Fruit fly (Drosophila melanogaster) whole organism, embryonic: Measurements from ENCODE around the gene beta4GalT7.

Source experiments
- ATbp ChIP-seq: fragments of 200-800 bp; sonication (Bioruptor generic); optimal IDR thresholded peaks from 2 replicates; lab custom pipeline; 2017; ENCODE audit warnings: missing biosample characterization, mild to moderate bottlenecking, missing genetic modification characterization, missing genetic modification reagents
- Bgb ChIP-seq: fragments of 200-800 bp; sonication (Bioruptor generic); IDR thresholded peaks from 2 replicates; pipeline ENCODE4 v1.3.6; 2022; ENCODE audit warnings: missing biosample characterization, missing genetic modification characterization; ENCODE audit not compliant: partially characterized antibody
- C15 ChIP-seq: fragments of 200-800 bp; sonication (Bioruptor generic); IDR thresholded peaks from 3 replicates; pipeline ENCODE4 v1.3.6; 2022; ENCODE audit warnings: missing biosample characterization, missing genetic modification characterization
- CG12219 ChIP-seq: fragments of 200-800 bp; sonication (Bioruptor generic); optimal IDR thresholded peaks from 3 replicates; lab custom pipeline; 2018; ENCODE audit warnings: missing biosample characterization, mild to moderate bottlenecking, missing genetic modification characterization
- CG13123 ChIP-seq: fragments of 200-800 bp; sonication (Bioruptor generic); optimal IDR thresholded peaks from 2 replicates; lab custom pipeline; 2016; ENCODE audit warnings: missing biosample characterization, missing genetic modification characterization
- CG13287 ChIP-seq: fragments of 200-800 bp; sonication (Bioruptor generic); IDR thresholded peaks from 2 replicates; pipeline ENCODE4 v1.3.6; 2022; ENCODE audit warnings: missing biosample characterization, missing genetic modification characterization; ENCODE audit not compliant: partially characterized antibody
- CG14710 ChIP-seq: fragments of 200-800 bp; sonication (Bioruptor generic); optimal IDR thresholded peaks from 3 replicates; lab custom pipeline; 2019; ENCODE audit warnings: missing biosample characterization, mild to moderate bottlenecking, missing genetic modification characterization, moderate library complexity
- CG17186 ChIP-seq: fragments of 200-800 bp; sonication (Bioruptor generic); optimal IDR thresholded peaks from 3 replicates; lab custom pipeline; 2017; ENCODE audit warnings: missing biosample characterization, missing genetic modification reagents, missing genetic modification characterization
- CG17829 ChIP-seq: fragments of 200-800 bp; optimal IDR thresholded peaks from 2 replicates; lab custom pipeline; 2019; ENCODE audit warnings: missing biosample characterization, mild to moderate bottlenecking, missing genetic modification characterization, moderate library complexity
- CG18476 ChIP-seq: fragments of 200-800 bp; sonication (Bioruptor generic); optimal IDR thresholded peaks from 2 replicates; lab custom pipeline; 2016; ENCODE audit warnings: missing biosample characterization, mild to moderate bottlenecking, missing genetic modification characterization
- CG2199 ChIP-seq: fragments of 200-800 bp; sonication (Bioruptor generic); IDR thresholded peaks from 3 replicates; pipeline ENCODE4 v1.3.6; 2022; ENCODE audit warnings: missing biosample characterization, missing genetic modification characterization
- CG4360 ChIP-seq: fragments of 200-800 bp; sonication (Bioruptor generic); IDR thresholded peaks from 2 replicates; pipeline ENCODE4 v1.3.6; 2022; ENCODE audit warnings: missing biosample characterization, missing genetic modification characterization
- CG4617 ChIP-seq: fragments of 200-800 bp; sonication (Bioruptor generic); optimal IDR thresholded peaks from 3 replicates; lab custom pipeline; 2016; ENCODE audit warnings: missing biosample characterization, missing genetic modification characterization, borderline replicate concordance
- CG6765 ChIP-seq: fragments of 200-800 bp; sonication (Bioruptor generic); optimal IDR thresholded peaks from 3 replicates; lab custom pipeline; 2017; ENCODE audit warnings: missing biosample characterization, mild to moderate bottlenecking, missing genetic modification characterization
- CG9797 ChIP-seq: fragments of 200-800 bp; sonication (Bioruptor generic); optimal IDR thresholded peaks from 3 replicates; lab custom pipeline; 2018; ENCODE audit warnings: missing biosample characterization, mild to moderate bottlenecking, missing genetic modification characterization
- CHES-1-like ChIP-seq: fragments of 200-800 bp; sonication (Bioruptor generic); optimal IDR thresholded peaks from 2 replicates; lab custom pipeline; 2016; ENCODE audit warnings: missing biosample characterization, missing genetic modification characterization
- CTCF ChIP-seq: fragments of 200-800 bp; sonication (Bioruptor generic); optimal IDR thresholded peaks from 2 replicates; lab custom pipeline; 2017; ENCODE audit warnings: missing biosample characterization, mild to moderate bottlenecking, missing genetic modification characterization, moderate library complexity
- Dbx ChIP-seq: fragments of 200-800 bp; sonication (Bioruptor generic); IDR thresholded peaks from 3 replicates; pipeline ENCODE4 v1.3.6; 2022; ENCODE audit warnings: missing biosample characterization, missing genetic modification characterization
- Dfd ChIP-seq, 2 experiments: fragments of >200 bp; optimal IDR thresholded peaks; 2 replicates each; lab custom pipeline; 2017; ENCODE audit warnings: missing biosample characterization in 2 of 2, missing genetic modification characterization in 2 of 2
- Dp ChIP-seq: fragments of 200-800 bp; sonication (Bioruptor generic); optimal IDR thresholded peaks from 2 replicates; lab custom pipeline; 2018; ENCODE audit warnings: missing biosample characterization, mild to moderate bottlenecking, missing genetic modification characterization, moderate library complexity
- ERR ChIP-seq: fragments of 200-800 bp; sonication (Bioruptor generic); optimal IDR thresholded peaks from 2 replicates; lab custom pipeline; 2016; ENCODE audit warnings: missing biosample characterization, missing genetic modification characterization
- Elba2 ChIP-seq: fragments of 200-800 bp; sonication (Bioruptor generic); optimal IDR thresholded peaks from 3 replicates; lab custom pipeline; 2016; ENCODE audit warnings: missing biosample characterization, missing genetic modification characterization
- Fer1 ChIP-seq: fragments of 200-800 bp; sonication (Bioruptor generic); optimal IDR thresholded peaks from 2 replicates; lab custom pipeline; 2017; ENCODE audit warnings: missing biosample characterization, mild to moderate bottlenecking, missing genetic modification characterization
- HLH54F ChIP-seq: fragments of 200-800 bp; sonication (Bioruptor generic); optimal IDR thresholded peaks from 3 replicates; lab custom pipeline; 2016; ENCODE audit warnings: missing biosample characterization, missing genetic modification characterization
- HmgZ ChIP-seq: fragments of 200-800 bp; sonication (Bioruptor generic); optimal IDR thresholded peaks from 2 replicates; lab custom pipeline; 2018; ENCODE audit warnings: missing biosample characterization, mild to moderate bottlenecking, missing genetic modification characterization
- Jarid2 ChIP-seq: fragments of 200-800 bp; sonication (Bioruptor generic); optimal IDR thresholded peaks from 3 replicates; lab custom pipeline; 2017; ENCODE audit warnings: mild to moderate bottlenecking, missing biosample characterization, missing genetic modification reagents, missing genetic modification characterization
- MBD-R2 ChIP-seq: fragments of 200-800 bp; sonication (Bioruptor generic); IDR thresholded peaks from 2 replicates; pipeline ENCODE4 v1.3.6; 2022; ENCODE audit warnings: missing biosample characterization, missing genetic modification characterization
- Max ChIP-seq: fragments of 200-800 bp; sonication (Bioruptor generic); optimal IDR thresholded peaks from 2 replicates; lab custom pipeline; 2016; ENCODE audit warnings: missing biosample characterization, mild to moderate bottlenecking, missing genetic modification characterization
- Nf-YB ChIP-seq: fragments of 200-800 bp; sonication (Bioruptor generic); optimal IDR thresholded peaks from 3 replicates; lab custom pipeline; 2019; ENCODE audit warnings: missing biosample characterization, mild to moderate bottlenecking, missing genetic modification characterization, moderate library complexity
- Sry-β ChIP-seq: fragments of 200-800 bp; sonication (Bioruptor generic); optimal IDR thresholded peaks from 2 replicates; lab custom pipeline; 2018; ENCODE audit warnings: missing biosample characterization, mild to moderate bottlenecking, missing genetic modification characterization, moderate library complexity
- Sry-δ ChIP-seq: fragments of 200-800 bp; sonication (Bioruptor generic); optimal IDR thresholded peaks from 2 replicates; lab custom pipeline; 2016; ENCODE audit warnings: missing biosample characterization, missing genetic modification characterization
- Stat92E ChIP-seq, 3 experiments: fragments of >200 bp in 2 of 3; fragments of 200-800 bp in 1 of 3; sonication (Bioruptor generic) in 1 of 3; optimal IDR thresholded peaks; 2 replicates each; lab custom pipeline; 2017 to 2019; ENCODE audit warnings: missing biosample characterization in 3 of 3, missing genetic modification characterization in 3 of 3, mild to moderate bottlenecking in 1 of 3, moderate library complexity in 1 of 3
- Vsx1 ChIP-seq: fragments of 200-800 bp; sonication (Bioruptor generic); optimal IDR thresholded peaks from 2 replicates; lab custom pipeline; 2017; ENCODE audit warnings: missing biosample characterization, mild to moderate bottlenecking, missing genetic modification characterization, missing genetic modification reagents
- amos ChIP-seq: fragments of 200-800 bp; sonication (Bioruptor generic); IDR thresholded peaks from 2 replicates; pipeline ENCODE4 v1.3.6; 2022; ENCODE audit warnings: missing biosample characterization, missing genetic modification characterization; ENCODE audit not compliant: partially characterized antibody
- bbx ChIP-seq: fragments of 200-800 bp; sonication (Bioruptor generic); IDR thresholded peaks from 2 replicates; pipeline ENCODE4 v1.3.6; 2022; ENCODE audit warnings: missing biosample characterization, missing genetic modification characterization; ENCODE audit not compliant: partially characterized antibody
- dysf ChIP-seq: fragments of 200-800 bp; sonication (Bioruptor generic); IDR thresholded peaks from 3 replicates; pipeline ENCODE4 v1.3.6; 2022; ENCODE audit warnings: missing biosample characterization, missing genetic modification characterization
- ewg ChIP-seq: fragments of 200-800 bp; sonication (Bioruptor generic); optimal IDR thresholded peaks from 3 replicates; lab custom pipeline; 2017; ENCODE audit warnings: mild to moderate bottlenecking, missing biosample characterization, missing genetic modification reagents, missing genetic modification characterization
- fd64A ChIP-seq: fragments of 200-800 bp; sonication (Bioruptor generic); optimal IDR thresholded peaks from 3 replicates; lab custom pipeline; 2018; ENCODE audit warnings: missing biosample characterization, mild to moderate bottlenecking, missing genetic modification characterization
- gfzf ChIP-seq: fragments of 200-800 bp; sonication (Bioruptor generic); optimal IDR thresholded peaks from 2 replicates; lab custom pipeline; 2016; ENCODE audit warnings: missing biosample characterization, mild to moderate bottlenecking, missing genetic modification characterization, moderate library complexity
- hkb ChIP-seq, 2 experiments: fragments of 200-800 bp in 1 of 2; fragments of >200 bp in 1 of 2; sonication (Bioruptor generic) in 1 of 2; IDR thresholded peaks in 1 of 2; optimal IDR thresholded peaks in 1 of 2; 2 replicates each; pipeline versions ENCODE4 v1.3.6 to Lab custom; 2017 to 2022; ENCODE audit warnings: missing biosample characterization in 1 of 2, missing genetic modification characterization in 1 of 2
- ind ChIP-seq: fragments of 200-800 bp; sonication (Bioruptor generic); optimal IDR thresholded peaks from 3 replicates; lab custom pipeline; 2016; ENCODE audit warnings: missing biosample characterization, missing genetic modification characterization
- phol ChIP-seq: fragments of 200-800 bp; sonication (Bioruptor generic); optimal IDR thresholded peaks from 3 replicates; lab custom pipeline; 2018; ENCODE audit warnings: missing biosample characterization, mild to moderate bottlenecking, missing genetic modification characterization, moderate library complexity
- pzg ChIP-seq: fragments of 200-800 bp; sonication (Bioruptor generic); optimal IDR thresholded peaks from 3 replicates; lab custom pipeline; 2018; ENCODE audit warnings: missing biosample characterization, mild to moderate bottlenecking, missing genetic modification characterization, moderate library complexity
- run ChIP-seq: fragments of 200-800 bp; sonication (Bioruptor generic); optimal IDR thresholded peaks from 3 replicates; lab custom pipeline; 2018; ENCODE audit warnings: missing biosample characterization, mild to moderate bottlenecking, missing genetic modification characterization
- scrt ChIP-seq: fragments of 200-800 bp; sonication (Bioruptor generic); optimal IDR thresholded peaks from 2 replicates; lab custom pipeline; 2018; ENCODE audit warnings: missing biosample characterization, mild to moderate bottlenecking, missing genetic modification characterization, moderate library complexity
- ssp ChIP-seq: fragments of 200-800 bp; sonication (Bioruptor generic); IDR thresholded peaks from 2 replicates; pipeline ENCODE4 v1.3.6; 2022; ENCODE audit warnings: missing biosample characterization, missing genetic modification characterization
- trem ChIP-seq: fragments of 200-800 bp; optimal IDR thresholded peaks from 3 replicates; lab custom pipeline; 2019; ENCODE audit warnings: missing biosample characterization, mild to moderate bottlenecking, missing genetic modification characterization, moderate library complexity
- unc-4 ChIP-seq: fragments of 200-800 bp; sonication (Bioruptor generic); IDR thresholded peaks from 2 replicates; pipeline ENCODE4 v1.3.6; 2022; ENCODE audit warnings: missing biosample characterization, missing genetic modification characterization; ENCODE audit not compliant: partially characterized antibody
- zfh2 ChIP-seq: fragments of 200-800 bp; sonication (Bioruptor generic); optimal IDR thresholded peaks from 2 replicates; lab custom pipeline; 2016; ENCODE audit warnings: missing biosample characterization, missing genetic modification characterization

Gene beta4GalT7

DNA sequence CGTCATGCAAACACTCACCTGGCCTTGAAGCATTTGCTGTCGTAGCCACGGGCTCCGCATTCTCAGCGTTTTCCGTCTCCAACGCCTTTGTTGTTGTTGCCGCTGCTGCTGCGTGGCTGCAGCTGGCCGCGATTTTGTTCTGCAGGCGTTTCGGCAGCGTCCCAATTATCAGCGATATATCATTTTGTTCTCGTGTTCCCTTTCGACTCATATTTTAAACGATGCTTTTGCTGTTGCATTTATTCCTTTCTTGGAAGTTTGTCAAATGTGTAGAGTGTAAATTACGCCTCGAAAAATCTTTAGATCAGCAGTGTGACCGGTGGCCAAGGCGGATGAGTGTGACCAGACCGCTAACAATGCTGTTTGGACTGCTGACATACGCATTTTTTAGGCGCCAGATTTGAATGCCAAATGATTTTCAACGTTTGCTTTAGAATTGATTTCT, 10.1 kb downstream of the beta4GalT7 start, which contains the start of gene Smg6:
Gene Smg6, minus strand, starts transcription at position 324 of the 445 bp plus-strand sequence.
- TF ChIP-seq Stat92E (GFP tag; optimal IDR thresholded peaks at IDR 0.05; lab: Kevin White, UChicago) (peak in 1 of 3 experiments; percentile 59), MBD-R2 (GFP tag; lab: Robert Waterston, UW) (0 out of 2 replicates have a peak, but pooled peaks have one; percentile 31), phol (peak; percentile 3), CG13123 (GFP tag; lab: Kevin White, UChicago) (no peak), HLH54F (GFP tag; lab: Kevin White, UChicago) (no peak), Jarid2 (no peak), CG2199 (GFP tag; lab: Robert Waterston, UW) (0 out of 3 replicates have a peak, but pooled peaks have one; percentile 34), dysf (GFP tag; lab: Robert Waterston, UW) (no peak), zfh2 (GFP tag; lab: Kevin White, UChicago) (no peak), bbx (GFP tag; lab: Robert Waterston, UW) (0 out of 2 replicates have a peak, but pooled peaks have one; percentile 30), Bgb (GFP tag; lab: Robert Waterston, UW) (peak; percentile 20; the same call in 1 of the 2 replicates), CG13287 (GFP tag; lab: Robert Waterston, UW) (peak; percentile 52), Elba2 (GFP tag; lab: Kevin White, UChicago) (peak; percentile 22), C15 (GFP tag; lab: Robert Waterston, UW) (no peak), CG4617 (GFP tag; lab: Kevin White, UChicago) (peak; percentile 91), hkb (optimal IDR thresholded peaks at IDR 0.05; lab: Kevin White, UChicago) (peak; percentile 6), hkb (GFP tag; IDR thresholded peaks at IDR 0.05; lab: Robert Waterston, UW) (no peak), pzg (GFP tag; lab: Kevin White, UChicago) (peak; percentile 90), Vsx1 (GFP tag; lab: Kevin White, UChicago) (no peak), Nf-YB (no peak), CG18476 (GFP tag; lab: Kevin White, UChicago) (no peak), Dbx (GFP tag; lab: Robert Waterston, UW) (no peak), CG14710 (tag; lab: Kevin White, UChicago) (peak; percentile 49), Fer1 (GFP tag; lab: Kevin White, UChicago) (peak; percentile 46), CG6765 (GFP tag; lab: Kevin White, UChicago) (no peak), HmgZ (peak; percentile 28), CG17829 (tag; lab: Kevin White, UChicago) (peak; percentile 19), ssp (GFP tag; lab: Robert Waterston, UW) (no peak), unc-4 (GFP tag; lab: Robert Waterston, UW) (0 out of 2 replicates have a peak, but pooled peaks have one; percentile 20), Max (GFP tag; lab: Kevin White, UChicago) (peak; percentile 12), scrt (GFP tag; lab: Kevin White, UChicago) (no peak), ind (GFP tag; lab: Kevin White, UChicago) (no peak), Dp (GFP tag; lab: Kevin White, UChicago) (peak; percentile 97), CTCF (peak; percentile 17), ERR (no peak), CG9797 (GFP tag; lab: Kevin White, UChicago) (peak; percentile 97), trem (tag; lab: Kevin White, UChicago) (peak; percentile 61), Sry-δ (GFP tag; lab: Kevin White, UChicago) (peak; percentile 45), gfzf (GFP tag; lab: Kevin White, UChicago) (peak; percentile 95), fd64A (GFP tag; lab: Kevin White, UChicago) (no peak), CG12219 (GFP tag; lab: Kevin White, UChicago) (no peak), Sry-β (GFP tag; lab: Kevin White, UChicago) (no peak), CG4360 (GFP tag; lab: Robert Waterston, UW) (peak; percentile 93), amos (peak; percentile 31; the same call in 1 of the 2 replicates), ATbp (GFP tag; lab: Kevin White, UChicago) (no peak), ewg (peak; percentile 9), CG17186 (GFP tag; lab: Kevin White, UChicago) (peak; percentile 59), CHES-1-like (GFP tag; lab: Kevin White, UChicago) (peak; percentile 57), Dfd (GFP tag; optimal IDR thresholded peaks at IDR 0.05; lab: Kevin White, UChicago) (no peak), run (tag; lab: Kevin White, UChicago) (no peak)
